Worm (Caenorhabditis elegans) whole organism, young adult: ENCODE measurements around the gene epg-4.
A peak's percentile ranks its signal among the peaks of the same experiment; 100 is the strongest.

Experiments used
- D2030.7 ChIP-seq: fragments of 200-800 bp; sonication (Bioruptor generic); IDR thresholded peaks from 2 replicates; pipeline ENCODE4 v1.3.6; 2022; ENCODE audit warnings: missing genetic modification reagents, missing genetic modification characterization, missing compliant biosample characterization
- F33H1.4 ChIP-seq: fragments of 200-800 bp; sonication (Bioruptor generic); IDR thresholded peaks from 2 replicates; pipeline ENCODE4 v1.3.6; 2022; ENCODE audit warnings: missing genetic modification reagents, missing genetic modification characterization, missing compliant biosample characterization
- F49E8.2 ChIP-seq: sonication (generic microtip); optimal IDR thresholded peaks from 3 replicates; lab custom pipeline; 2017; ENCODE audit warnings: missing genetic modification characterization, mild to moderate bottlenecking, missing compliant biosample characterization, antibody characterized with exemption, moderate library complexity; ENCODE audit not compliant: insufficient read depth
- F52B5.7 ChIP-seq: sonication (generic microtip); optimal IDR thresholded peaks from 2 replicates; lab custom pipeline; 2016; ENCODE audit warnings: mild to moderate bottlenecking, missing genetic modification characterization, missing compliant biosample characterization
- F57C9.4 ChIP-seq: sonication (generic microtip); optimal IDR thresholded peaks from 2 replicates; lab custom pipeline; 2017; ENCODE audit warnings: mild to moderate bottlenecking, missing genetic modification characterization, missing compliant biosample characterization
- K11D2.4 ChIP-seq: fragments of 200-800 bp; sonication (Bioruptor generic); IDR thresholded peaks from 2 replicates; pipeline ENCODE4 v1.3.6; 2022; ENCODE audit warnings: missing genetic modification reagents, missing genetic modification characterization, missing compliant biosample characterization
- K12H6.12 ChIP-seq: fragments of 200-800 bp; sonication (Bioruptor generic); optimal IDR thresholded peaks from 2 replicates; lab custom pipeline; 2018; ENCODE audit warnings: mild to moderate bottlenecking, missing genetic modification characterization, missing compliant biosample characterization
- Y53F4B.3 ChIP-seq: fragments of 200-800 bp; sonication (Bioruptor generic); IDR thresholded peaks from 2 replicates; pipeline ENCODE4 v1.3.6; 2022; ENCODE audit warnings: missing genetic modification reagents, missing genetic modification characterization, missing compliant biosample characterization
- Y53G8AR.9 ChIP-seq: fragments of 200-800 bp; sonication (Bioruptor generic); conservative IDR thresholded peaks from 2 replicates; pipeline ENCODE4 v1.3.6; 2022; ENCODE audit warnings: missing genetic modification reagents, missing genetic modification characterization, missing compliant biosample characterization
- Y67H2A.10 ChIP-seq: fragments of 200-800 bp; sonication (Bioruptor generic); conservative IDR thresholded peaks from 2 replicates; pipeline ENCODE4 v1.3.6; 2022; ENCODE audit warnings: missing genetic modification reagents, missing genetic modification characterization, missing compliant biosample characterization
- aptf-3 ChIP-seq: fragments of 200-800 bp; sonication (Bioruptor generic); IDR thresholded peaks from 2 replicates; pipeline ENCODE4 v1.3.6; 2022; ENCODE audit warnings: missing genetic modification characterization, missing compliant biosample characterization
- attf-3 ChIP-seq: fragments of 200-800 bp; sonication (Bioruptor generic); conservative IDR thresholded peaks from 2 replicates; pipeline ENCODE4 v1.3.6; 2022; ENCODE audit warnings: missing genetic modification reagents, missing genetic modification characterization, missing compliant biosample characterization
- attf-6 ChIP-seq: fragments of 200-800 bp; sonication (Bioruptor generic); IDR thresholded peaks from 2 replicates; pipeline ENCODE4 v1.3.6; 2022; ENCODE audit warnings: missing genetic modification reagents, missing genetic modification characterization, missing compliant biosample characterization
- bed-2 ChIP-seq: fragments of 200-800 bp; sonication (Bioruptor generic); IDR thresholded peaks from 2 replicates; pipeline ENCODE4 v1.3.6; 2022; ENCODE audit warnings: missing genetic modification reagents, missing genetic modification characterization, missing compliant biosample characterization
- ceh-27 ChIP-seq: fragments of 200-800 bp; sonication (Bioruptor generic); optimal IDR thresholded peaks from 2 replicates; lab custom pipeline; 2018; ENCODE audit warnings: mild to moderate bottlenecking, missing genetic modification characterization, moderate library complexity, missing compliant biosample characterization
- ceh-58 ChIP-seq: fragments of 200-800 bp; sonication (Bioruptor generic); IDR thresholded peaks from 2 replicates; pipeline ENCODE4 v1.3.6; 2022; ENCODE audit warnings: missing genetic modification characterization, missing compliant biosample characterization
- ceh-91 ChIP-seq: fragments of 200-800 bp; sonication (Bioruptor generic); IDR thresholded peaks from 2 replicates; pipeline ENCODE4 v1.3.6; 2022; ENCODE audit warnings: missing genetic modification reagents, missing genetic modification characterization, missing compliant biosample characterization
- die-1 ChIP-seq: sonication (generic microtip); optimal IDR thresholded peaks from 2 replicates; lab custom pipeline; 2016; ENCODE audit warnings: missing genotype, mild to moderate bottlenecking, missing genetic modification characterization, missing compliant biosample characterization
- ekl-4 ChIP-seq: fragments of 200-800 bp; sonication (Bioruptor generic); IDR thresholded peaks from 2 replicates; pipeline ENCODE4 v1.3.6; 2022; ENCODE audit warnings: missing genetic modification reagents, missing genetic modification characterization, missing compliant biosample characterization
- him-1 ChIP-seq: sonication (generic microtip); optimal IDR thresholded peaks from 2 replicates; lab custom pipeline; 2016; ENCODE audit warnings: missing genotype, missing genetic modification reagents, missing genetic modification characterization, missing compliant biosample characterization
- hmg-1.2 ChIP-seq: fragments of 200-800 bp; sonication (Bioruptor generic); IDR thresholded peaks from 2 replicates; pipeline ENCODE4 v1.3.6; 2022; ENCODE audit warnings: missing genetic modification reagents, missing genetic modification characterization, missing compliant biosample characterization
- let-607 ChIP-seq, 2 experiments: fragments of 200-800 bp in 1 of 2; sonication (Bioruptor generic) in 1 of 2; sonication (generic microtip) in 1 of 2; optimal IDR thresholded peaks; 2 replicates each; lab custom pipeline; 2016 to 2018; ENCODE audit warnings: mild to moderate bottlenecking in 2 of 2, missing compliant biosample characterization in 2 of 2, missing genetic modification characterization in 2 of 2, moderate library complexity in 2 of 2, missing genotype in 1 of 2
- lin-26 ChIP-seq: fragments of 200-800 bp; sonication (Bioruptor generic); IDR thresholded peaks from 2 replicates; pipeline ENCODE4 v1.3.6; 2022; ENCODE audit warnings: missing genetic modification reagents, missing genetic modification characterization, missing compliant biosample characterization
- lin-35 ChIP-seq, 3 experiments: fragments of 150-350 bp in 2 of 3; sonication (generic microtip) in 1 of 3; optimal IDR thresholded peaks; 2 replicates each; lab custom pipeline; 2014 to 2018; ENCODE audit warnings: missing biosample characterization in 3 of 3, missing genetic modification characterization in 3 of 3, missing genetic modification reagents in 3 of 3
- lin-40 ChIP-seq: sonication (generic microtip); optimal IDR thresholded peaks from 2 replicates; lab custom pipeline; 2016; ENCODE audit warnings: missing genetic modification characterization, mild to moderate bottlenecking, missing compliant biosample characterization, missing genotype, missing genetic modification reagents
- lin-54 ChIP-seq: fragments of 200-800 bp; sonication (Bioruptor generic); optimal IDR thresholded peaks from 2 replicates; lab custom pipeline; 2018; ENCODE audit warnings: mild to moderate bottlenecking, missing genetic modification characterization, missing compliant biosample characterization
- lsy-27 ChIP-seq: sonication (generic microtip); optimal IDR thresholded peaks from 2 replicates; lab custom pipeline; 2017; ENCODE audit warnings: missing genetic modification characterization, mild to moderate bottlenecking, missing compliant biosample characterization, antibody characterized with exemption, missing genotype, borderline replicate concordance; ENCODE audit not compliant: insufficient read depth
- madf-10 ChIP-seq: sonication (generic microtip); optimal IDR thresholded peaks from 2 replicates; lab custom pipeline; 2016; ENCODE audit warnings: mild to moderate bottlenecking, missing genetic modification characterization, missing compliant biosample characterization
- madf-3 ChIP-seq: fragments of 200-800 bp; sonication (Bioruptor generic); IDR thresholded peaks from 2 replicates; pipeline ENCODE4 v1.3.6; 2022; ENCODE audit warnings: missing genetic modification reagents, missing genetic modification characterization, missing compliant biosample characterization
- madf-6 ChIP-seq: fragments of 200-800 bp; sonication (Bioruptor generic); IDR thresholded peaks from 2 replicates; pipeline ENCODE4 v1.3.6; 2022; ENCODE audit warnings: missing genetic modification reagents, missing genetic modification characterization, missing compliant biosample characterization
- madf-8 ChIP-seq: fragments of 200-800 bp; sonication (Bioruptor generic); conservative IDR thresholded peaks from 2 replicates; pipeline ENCODE4 v1.3.6; 2022; ENCODE audit warnings: missing genetic modification reagents, missing genetic modification characterization, missing compliant biosample characterization
- mcd-1 ChIP-seq: fragments of 200-800 bp; sonication (Bioruptor generic); IDR thresholded peaks from 2 replicates; pipeline ENCODE4 v1.3.6; 2022; ENCODE audit warnings: missing genetic modification reagents, missing genetic modification characterization, missing compliant biosample characterization
- nfyb-1 ChIP-seq: fragments of 200-800 bp; sonication (Bioruptor generic); IDR thresholded peaks from 2 replicates; pipeline ENCODE4 v1.3.6; 2022; ENCODE audit warnings: missing genetic modification reagents, missing genetic modification characterization, missing compliant biosample characterization
- nhr-27 ChIP-seq: fragments of 200-800 bp; sonication (Bioruptor generic); optimal IDR thresholded peaks from 2 replicates; lab custom pipeline; 2018; ENCODE audit warnings: mild to moderate bottlenecking, missing genetic modification characterization, moderate library complexity, missing compliant biosample characterization
- rcor-1 ChIP-seq: fragments of 200-800 bp; sonication (Bioruptor generic); IDR thresholded peaks from 2 replicates; pipeline ENCODE4 v1.3.6; 2022; ENCODE audit warnings: missing genetic modification reagents, missing genetic modification characterization, missing compliant biosample characterization
- snpc-1.1 ChIP-seq: sonication (generic microtip); optimal IDR thresholded peaks from 2 replicates; lab custom pipeline; 2017; ENCODE audit warnings: missing genetic modification characterization, mild to moderate bottlenecking, missing compliant biosample characterization, antibody characterized with exemption, moderate library complexity, missing genotype, missing genetic modification reagents; ENCODE audit not compliant: insufficient read depth
- snpc-1.3 ChIP-seq: sonication (generic microtip); optimal IDR thresholded peaks from 2 replicates; lab custom pipeline; 2017; ENCODE audit warnings: missing genetic modification characterization, mild to moderate bottlenecking, missing compliant biosample characterization, antibody characterized with exemption, moderate library complexity, missing genotype, missing genetic modification reagents; ENCODE audit not compliant: insufficient read depth
- snpc-4 ChIP-seq, 5 experiments: fragments of 150-350 bp in 1 of 5; sonication (generic microtip) in 4 of 5; optimal IDR thresholded peaks; 2 replicates each; lab custom pipeline; 2014 to 2018; ENCODE audit warnings: missing genetic modification characterization in 5 of 5, missing biosample characterization in 3 of 5, antibody characterized with exemption in 2 of 5, mild to moderate bottlenecking in 2 of 5, missing compliant biosample characterization in 2 of 5, missing genotype in 2 of 5, moderate library complexity in 2 of 5, missing genetic modification reagents in 1 of 5
- tbp1 ChIP-seq: fragments of 200-800 bp; sonication (Bioruptor generic); optimal IDR thresholded peaks from 2 replicates; lab custom pipeline; 2018; ENCODE audit warnings: mild to moderate bottlenecking, missing genetic modification characterization, missing compliant biosample characterization
- tlf-1 ChIP-seq: fragments of 200-800 bp; sonication (Bioruptor generic); optimal IDR thresholded peaks from 2 replicates; lab custom pipeline; 2018; ENCODE audit warnings: mild to moderate bottlenecking, missing genetic modification characterization, missing compliant biosample characterization
- ztf-18 ChIP-seq: sonication (generic microtip); optimal IDR thresholded peaks from 2 replicates; lab custom pipeline; 2016; ENCODE audit warnings: missing genotype, mild to moderate bottlenecking, missing genetic modification characterization, missing compliant biosample characterization
- ztf-26 ChIP-seq: sonication (generic microtip); optimal IDR thresholded peaks from 2 replicates; lab custom pipeline; 2017; ENCODE audit warnings: missing genetic modification characterization, missing compliant biosample characterization

Gene epg-4

ce11 chrIII:7178497-7178896 is 3.5 kb upstream of the epg-4 start (continued):
- no peak for TF ChIP-seq attf-3
- TF ChIP-seq lin-26 (GFP tag; lab: Robert Waterston, UW), result peak; percentile 78
- no peak for TF ChIP-seq madf-10 (tag; lab: Kevin White, UChicago)
- no peak for TF ChIP-seq snpc-4 (GFP tag; optimal IDR thresholded peaks at IDR 0.05; lab: Kevin White, UChicago)
- peak in 1 of 4 experiments; percentile 26 for TF ChIP-seq snpc-4 (tag; optimal IDR thresholded peaks at IDR 0.05; lab: Kevin White, UChicago)
- peak; percentile 56; the same call in 1 of the 2 replicates for TF ChIP-seq attf-6
- TF ChIP-seq die-1 (tag; lab: Kevin White, UChicago), result peak; percentile 3
- TF ChIP-seq F52B5.7 (tag; lab: Kevin White, UChicago), result peak; percentile 8
- peak; percentile 35 for TF ChIP-seq tbp1 (GFP tag; lab: Kevin White, UChicago)

- 0 out of 2 replicates have a peak, but pooled peaks have one; percentile 34 for TF ChIP-seq K11D2.4 (GFP tag; lab: Robert Waterston, UW)
- TF ChIP-seq F49E8.2, result peak; percentile 26
- TF ChIP-seq hmg-1.2 (GFP tag; lab: Robert Waterston, UW), result peak; percentile 87
- TF ChIP-seq ceh-91, result peak; percentile 62; the same call in 1 of the 2 replicates
- peak; percentile 23; the same call in 1 of the 2 replicates for TF ChIP-seq Y67H2A.10 (GFP tag; lab: Robert Waterston, UW)
- TF ChIP-seq nhr-27 (tag; lab: Kevin White, UChicago), result no peak
- peak; percentile 1 for TF ChIP-seq ztf-18 (tag; lab: Kevin White, UChicago)
- TF ChIP-seq ekl-4 (GFP tag; lab: Robert Waterston, UW), result peak; percentile 36; the same call in 1 of the 2 replicates
- peak; percentile 82 for TF ChIP-seq tlf-1 (GFP tag; lab: Kevin White, UChicago)
- TF ChIP-seq snpc-1.3, result peak; percentile 71
- peak; percentile 17 for TF ChIP-seq him-1 (tag; lab: Kevin White, UChicago)
- TF ChIP-seq ztf-26 (tag; lab: Kevin White, UChicago), result peak; percentile 32
- TF ChIP-seq mcd-1 (GFP tag; lab: Robert Waterston, UW), result peak; percentile 84
- peak; percentile 62 for TF ChIP-seq tbp1 (GFP tag; lab: Kevin White, UChicago)
- 0 out of 2 replicates have a peak, but pooled peaks have one; percentile 15 for TF ChIP-seq madf-8 (GFP tag; lab: Robert Waterston, UW)
- TF ChIP-seq K12H6.12 (tag; lab: Kevin White, UChicago), result peak; percentile 47
- TF ChIP-seq Y53G8AR.9 (GFP tag; lab: Robert Waterston, UW), result 0 out of 2 replicates have a peak, but pooled peaks have one; percentile 28
- peak in 1 of 2 experiments; percentile 45 for TF ChIP-seq let-607 (tag; optimal IDR thresholded peaks at IDR 0.05; lab: Kevin White, UChicago)
- TF ChIP-seq aptf-3 (GFP tag; lab: Robert Waterston, UW), result no peak
- peak; percentile 81 for TF ChIP-seq lin-54 (GFP tag; lab: Kevin White, UChicago)
- TF ChIP-seq nfyb-1 (GFP tag; lab: Robert Waterston, UW), result 0 out of 2 replicates have a peak, but pooled peaks have one; percentile 47
- peak in 1 of 3 experiments; percentile 86 for TF ChIP-seq lin-35 (GFP tag; optimal IDR thresholded peaks at IDR 0.05; lab: Kevin White, UChicago)
- peak; percentile 70 for TF ChIP-seq madf-6
- TF ChIP-seq ceh-27 (GFP tag; lab: Kevin White, UChicago), result peak; percentile 61
- TF ChIP-seq madf-10 (tag; lab: Kevin White, UChicago), result peak; percentile 2
- no peak for TF ChIP-seq ceh-58 (GFP tag; lab: Robert Waterston, UW)
- no peak for TF ChIP-seq Y53F4B.3 (GFP tag; lab: Robert Waterston, UW)
- no peak for TF ChIP-seq bed-2 (GFP tag; lab: Robert Waterston, UW)
- peak; percentile 82 for TF ChIP-seq lin-40 (tag; lab: Kevin White, UChicago)
- TF ChIP-seq snpc-1.1 (tag; lab: Kevin White, UChicago), result peak; percentile 40
- TF ChIP-seq lsy-27 (tag; lab: Kevin White, UChicago), result no peak
- TF ChIP-seq D2030.7 (GFP tag; lab: Robert Waterston, UW), result peak; percentile 71
- peak; percentile 98 for TF ChIP-seq F33H1.4 (GFP tag; lab: Robert Waterston, UW)
- no peak for TF ChIP-seq F57C9.4 (tag; lab: Kevin White, UChicago)
- TF ChIP-seq rcor-1 (GFP tag; lab: Robert Waterston, UW), result peak; percentile 34; the same call in 1 of the 2 replicates
- peak; percentile 88 for TF ChIP-seq madf-3
Measured at ce11 chrIII:7179538-7180301, 2.2 kb upstream of the epg-4 start, which contains the start of the genes rps-14 and rpl-36. Gene rps-14 (minus strand): TSS chrIII:7179588. Gene rpl-36 (plus strand): TSS chrIII:7180251.
